Worm (Caenorhabditis elegans) whole organism, L3 larva: ENCODE results near the gene T28C6.10.

ENCODE experiments used
- ZK546.5 ChIP-seq: sonication (generic microtip); optimal IDR thresholded peaks from 2 replicates; lab custom pipeline; 2017; ENCODE audit warnings: missing biosample characterization, missing genetic modification characterization
- aly-2 ChIP-seq: fragments of 150-350 bp; optimal IDR thresholded peaks from 2 replicates; lab custom pipeline; 2014; ENCODE audit warnings: missing biosample characterization, missing genetic modification characterization
- ama-1 ChIP-seq: fragments of 150-350 bp; optimal IDR thresholded peaks from 2 replicates; lab custom pipeline; 2018
- ceh-82 ChIP-seq: fragments of 150-350 bp; optimal IDR thresholded peaks from 2 replicates; lab custom pipeline; 2014; ENCODE audit warnings: missing biosample characterization, missing genetic modification characterization
- lin-15B ChIP-seq: fragments of 150-350 bp; optimal IDR thresholded peaks from 2 replicates; lab custom pipeline; 2014; ENCODE audit warnings: missing biosample characterization, missing genetic modification characterization
- mdl-1 ChIP-seq: fragments of 150-350 bp; optimal IDR thresholded peaks from 2 replicates; lab custom pipeline; 2014; ENCODE audit warnings: missing biosample characterization, missing genetic modification characterization
- nfya-1 ChIP-seq: sonication (generic microtip); optimal IDR thresholded peaks from 2 replicates; lab custom pipeline; 2017; ENCODE audit warnings: missing genetic modification characterization, mild to moderate bottlenecking, missing compliant biosample characterization, antibody characterized with exemption, moderate library complexity; ENCODE audit not compliant: insufficient read depth
- skn-1 ChIP-seq: fragments of 150-350 bp; optimal IDR thresholded peaks from 2 replicates; lab custom pipeline; 2014; ENCODE audit warnings: missing biosample characterization, missing genetic modification characterization

- TF ChIP-seq ceh-82 = no peak
- no peak for TF ChIP-seq mdl-1 (tag; lab: Kevin White, UChicago)
- TF ChIP-seq aly-2 (tag; lab: Kevin White, UChicago) = no peak
- peak; percentile 19 for TF ChIP-seq lin-15B (tag; lab: Kevin White, UChicago)
- TF ChIP-seq ZK546.5 (tag; lab: Kevin White, UChicago) = no peak
- TF ChIP-seq ama-1 (lab: Kevin White, UChicago) = no peak
- peak; percentile 37 for TF ChIP-seq nfya-1
- TF ChIP-seq skn-1 (tag; lab: Kevin White, UChicago) = no peak
These were observed 8.9 kb downstream of the T28C6.10 start for ce11 chrIV:8826606-8827000.
